Worm (Caenorhabditis elegans): ENCODE measurements around the gene nhr-145.

DNA sequence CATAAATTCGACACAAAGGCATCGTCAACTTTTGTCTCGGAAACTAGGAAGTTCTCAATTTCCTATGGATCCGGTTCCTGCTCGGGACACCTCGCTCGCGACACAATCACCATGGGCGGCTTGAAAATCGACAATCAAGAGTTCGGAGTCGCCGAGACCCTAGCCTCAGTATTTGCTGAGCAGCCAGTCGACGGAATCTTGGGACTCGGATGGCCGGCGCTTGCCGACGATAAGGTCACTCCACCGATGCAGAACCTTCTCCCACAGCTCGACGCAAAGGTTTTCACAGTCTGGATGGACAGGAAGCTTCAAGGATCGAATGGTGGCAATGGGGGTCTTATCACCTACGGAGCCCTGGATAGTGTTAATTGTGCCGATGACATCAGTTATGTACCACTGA is 40.1 kb upstream of the nhr-145 start:
- TF ChIP-seq R02D3.7 (tag; optimal IDR thresholded peaks at IDR 0.05) (no peak), fos-1 (tag; optimal IDR thresholded peaks at IDR 0.05) (no peak), nhr-12 (tag; optimal IDR thresholded peaks at IDR 0.05) (no peak), pqm-1 (tag; optimal IDR thresholded peaks at IDR 0.05) (no peak), ceh-9 (tag; optimal IDR thresholded peaks at IDR 0.05) (no peak), snpc-4 (tag; optimal IDR thresholded peaks at IDR 0.05) (no peak)
